ENCODE assay signal across 1 worm cellular context in genomic region chrX:2801666-2802065, ce11.
TF ChIP-seq lines count a peak whose summit lies in the region.

No protein-coding gene starts in this region.

TF ChIP-seq in whole organism, L4 larva, 104 proteins besides CTCF, POLR2A, EP300 and RAD21 (continued from another document):
- TF ChIP-seq madf-9 (GFP tag; conservative IDR thresholded peaks at IDR 0.05; lab: Robert Waterston, UW) (peak; percentile 67), lin-38 (GFP tag; IDR thresholded peaks at IDR 0.05; lab: Robert Waterston, UW) (peak; percentile 70), madf-5 (GFP tag; IDR thresholded peaks at IDR 0.05; lab: Robert Waterston, UW) (0 out of 4 replicates have a peak, but pooled peaks have one; percentile 17 to 68), mxl-2 (GFP tag; conservative IDR thresholded peaks at IDR 0.05; lab: Robert Waterston, UW) (0 out of 2 replicates have a peak, but pooled peaks have one; percentile 48), hmg-1.1 (GFP tag; IDR thresholded peaks at IDR 0.05; lab: Robert Waterston, UW) (peak; percentile 60; the same call in 1 of the 2 replicates), ceh-44 (GFP tag; IDR thresholded peaks at IDR 0.05; lab: Robert Waterston, UW) (peak; percentile 67; the same call in 1 of the 2 replicates), lim-7 (GFP tag; IDR thresholded peaks at IDR 0.05; lab: Robert Waterston, UW) (peak; percentile 88), dmd-8 (GFP tag; IDR thresholded peaks at IDR 0.05; lab: Robert Waterston, UW) (peak; percentile 63; the same call in 1 of the 2 replicates)
